Fruit fly (Drosophila melanogaster) Kc167 (cell line): Measurements from ENCODE around the gene CG43248.

Source experiments
- Myc ChIP-seq: fragments of >200 bp; optimal IDR thresholded peaks from 2 replicates; lab custom pipeline; 2017; ENCODE audit warnings: missing external identifiers
- Sin3A ChIP-seq: fragments of >200 bp; optimal IDR thresholded peaks from 2 replicates; lab custom pipeline; 2018; ENCODE audit warnings: missing external identifiers
- insv ChIP-seq: fragments of >200 bp; optimal IDR thresholded peaks from 3 replicates; lab custom pipeline; 2018; ENCODE audit warnings: missing external identifiers
- psq ChIP-seq: fragments of >200 bp; optimal IDR thresholded peaks from 2 replicates; lab custom pipeline; 2017; ENCODE audit warnings: missing external identifiers

DNA sequence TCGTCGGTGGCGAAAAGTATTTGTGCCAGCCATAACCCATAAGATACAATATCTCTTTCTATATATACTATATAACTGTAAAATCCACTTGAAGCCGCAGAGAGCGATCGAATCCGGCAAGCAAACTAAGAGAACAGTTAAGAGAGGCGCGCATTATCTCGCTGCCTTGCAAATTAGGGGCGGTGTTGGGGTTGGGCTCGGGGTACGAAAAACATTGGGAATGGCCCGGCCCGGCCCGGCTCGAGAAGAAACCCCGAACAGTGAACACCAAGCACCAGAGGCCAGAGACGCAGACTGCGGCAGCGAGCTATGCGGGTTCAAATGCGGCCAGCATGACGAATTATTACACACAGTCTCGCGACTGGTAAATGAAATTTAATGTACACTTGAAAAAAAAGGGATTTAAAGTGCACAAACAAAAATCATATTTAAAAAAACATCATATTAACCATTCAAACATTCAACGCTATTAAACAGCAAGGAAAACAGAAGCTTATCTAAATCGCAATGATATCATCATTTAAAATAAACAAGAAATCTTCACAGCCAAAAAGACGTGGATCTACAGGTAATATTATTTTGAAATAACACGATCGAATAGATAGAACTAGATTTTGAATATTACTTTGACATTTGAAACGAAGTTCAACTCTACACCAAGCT lies 1.2 kb upstream of the CG43248 start:
- TF ChIP-seq Sin3A (no peak), psq (lab: Kevin White, UChicago) (no peak), Myc (lab: Kevin White, UChicago) (no peak), insv (lab: Kevin White, UChicago) (no peak)
